Worm (Caenorhabditis elegans) whole organism, late embryonic: ENCODE data around the gene sre-19.

Source experiments
- C38D4.7 ChIP-seq: fragments of 200-800 bp; sonication (Bioruptor generic); optimal IDR thresholded peaks from 2 replicates; lab custom pipeline; 2018; ENCODE audit warnings: mild to moderate bottlenecking, missing genetic modification characterization, moderate library complexity, missing compliant biosample characterization
- ama-1 ChIP-seq: fragments of 150-350 bp; optimal IDR thresholded peaks from 2 replicates; lab custom pipeline; 2014
- ceh-19 ChIP-seq: fragments of 200-800 bp; sonication (Bioruptor generic); optimal IDR thresholded peaks from 2 replicates; lab custom pipeline; 2018; ENCODE audit warnings: mild to moderate bottlenecking, missing genetic modification characterization, missing compliant biosample characterization
- elt-2 ChIP-seq: sonication (generic microtip); optimal IDR thresholded peaks from 2 replicates; lab custom pipeline; 2016; ENCODE audit warnings: missing genetic modification reagents, missing genetic modification characterization, missing compliant biosample characterization
- ets-4 ChIP-seq: sonication (generic microtip); optimal IDR thresholded peaks from 2 replicates; lab custom pipeline; 2016; ENCODE audit warnings: missing genetic modification characterization, missing compliant biosample characterization
- eyg-1 ChIP-seq: sonication (generic microtip); optimal IDR thresholded peaks from 2 replicates; lab custom pipeline; 2016; ENCODE audit warnings: missing genotype, missing genetic modification characterization, missing compliant biosample characterization
- hlh-30 ChIP-seq: sonication (generic microtip); optimal IDR thresholded peaks from 2 replicates; lab custom pipeline; 2017; ENCODE audit warnings: antibody characterized with exemption, missing genetic modification characterization, missing compliant biosample characterization; ENCODE audit not compliant: insufficient read depth
- nhr-11 ChIP-seq: fragments of 150-350 bp; optimal IDR thresholded peaks from 2 replicates; lab custom pipeline; 2014; ENCODE audit warnings: missing biosample characterization, missing genetic modification characterization
- pag-3 ChIP-seq: sonication (generic microtip); optimal IDR thresholded peaks from 2 replicates; lab custom pipeline; 2016; ENCODE audit warnings: missing compliant biosample characterization, missing genetic modification characterization, borderline replicate concordance
- pax-1 ChIP-seq: fragments of 150-350 bp; optimal IDR thresholded peaks from 2 replicates; lab custom pipeline; 2014; ENCODE audit warnings: missing biosample characterization, missing genetic modification characterization
- pha-2 ChIP-seq: sonication (generic microtip); optimal IDR thresholded peaks from 2 replicates; lab custom pipeline; 2017; ENCODE audit warnings: mild to moderate bottlenecking, missing genetic modification characterization, missing compliant biosample characterization
- pha-4 ChIP-seq: fragments of 150-350 bp; optimal IDR thresholded peaks from 2 replicates; lab custom pipeline; 2018; ENCODE audit warnings: missing biosample characterization, missing genetic modification reagents, missing genetic modification characterization
- pqm-1 ChIP-seq: sonication (generic microtip); optimal IDR thresholded peaks from 2 replicates; lab custom pipeline; 2016; ENCODE audit warnings: missing genetic modification characterization, missing compliant biosample characterization

DNA sequence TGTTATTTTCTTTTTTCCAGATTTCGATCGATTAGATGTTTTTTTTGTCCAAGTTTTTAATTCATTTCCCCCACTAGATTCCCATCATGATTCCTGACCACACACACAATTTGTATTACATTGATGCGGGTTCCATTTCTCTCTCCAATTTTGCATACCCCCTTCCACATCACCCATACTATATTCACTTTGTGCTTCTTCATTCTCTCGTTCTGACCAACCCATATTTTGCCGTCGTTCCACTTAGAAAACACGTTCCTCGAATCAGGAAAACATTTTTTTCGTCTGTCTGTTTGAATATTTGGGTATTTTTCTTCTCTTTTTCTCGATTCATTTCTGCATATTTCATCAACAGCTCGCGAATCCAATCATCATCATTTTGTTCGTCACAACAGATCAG is 31.3 kb downstream of the sre-19 start:
- TF ChIP-seq pha-4 (tag; lab: Kevin White, UChicago), result no peak
- no peak for TF ChIP-seq pqm-1 (tag; lab: Kevin White, UChicago)
- TF ChIP-seq elt-2, result no peak
- no peak for TF ChIP-seq ets-4 (tag; lab: Kevin White, UChicago)
- TF ChIP-seq pax-1, result no peak
- TF ChIP-seq ama-1, result no peak
- TF ChIP-seq eyg-1, result no peak
- TF ChIP-seq ceh-19 (GFP tag; lab: Kevin White, UChicago), result no peak
- TF ChIP-seq pag-3 (tag; lab: Kevin White, UChicago), result no peak
- no peak for TF ChIP-seq pha-2
- TF ChIP-seq nhr-11, result no peak
- TF ChIP-seq C38D4.7 (GFP tag; lab: Kevin White, UChicago), result no peak
- TF ChIP-seq hlh-30 (tag; lab: Kevin White, UChicago), result no peak
